Worm (Caenorhabditis elegans) whole organism, L1 larva: Measurements from ENCODE around the gene nhr-267.

ENCODE experiments used
- C04F5.9 ChIP-seq: sonication (generic microtip); optimal IDR thresholded peaks from 2 replicates; lab custom pipeline; 2016; ENCODE audit warnings: missing genetic modification characterization, missing compliant biosample characterization
- C34B4.2 ChIP-seq: sonication (generic microtip); optimal IDR thresholded peaks from 2 replicates; lab custom pipeline; 2017; ENCODE audit warnings: mild to moderate bottlenecking, missing genetic modification characterization, missing compliant biosample characterization
- F16B12.6 ChIP-seq: fragments of 150-350 bp; optimal IDR thresholded peaks from 2 replicates; lab custom pipeline; 2014; ENCODE audit warnings: missing biosample characterization, missing genetic modification characterization
- aha-1 ChIP-seq: fragments of 150-350 bp; optimal IDR thresholded peaks from 2 replicates; lab custom pipeline; 2014; ENCODE audit warnings: missing biosample characterization, missing genetic modification characterization
- alr-1 ChIP-seq: fragments of 200-800 bp; sonication (Bioruptor generic); optimal IDR thresholded peaks from 2 replicates; lab custom pipeline; 2018; ENCODE audit warnings: borderline replicate concordance, mild to moderate bottlenecking, missing genetic modification characterization, missing compliant biosample characterization
- aly-2 ChIP-seq: fragments of 150-350 bp; optimal IDR thresholded peaks from 2 replicates; lab custom pipeline; 2014; ENCODE audit warnings: missing biosample characterization, missing genetic modification characterization
- blmp-1 ChIP-seq: fragments of 150-350 bp; optimal IDR thresholded peaks from 2 replicates; lab custom pipeline; 2014; ENCODE audit warnings: missing biosample characterization, missing genetic modification characterization
- ceh-82 ChIP-seq, 3 experiments: fragments of 150-350 bp in 1 of 3; sonication (generic microtip) in 2 of 3; optimal IDR thresholded peaks; 2 replicates each; lab custom pipeline; 2014 to 2017; ENCODE audit warnings: missing biosample characterization in 3 of 3, missing genetic modification characterization in 3 of 3
- ceh-88 ChIP-seq: fragments of 200-800 bp; sonication (Bioruptor generic); IDR thresholded peaks from 2 replicates; pipeline ENCODE4 v1.3.6; 2022; ENCODE audit warnings: missing genetic modification characterization, missing compliant biosample characterization
- ceh-90 ChIP-seq: sonication (generic microtip); optimal IDR thresholded peaks from 2 replicates; lab custom pipeline; 2016; ENCODE audit warnings: missing genetic modification characterization, missing compliant biosample characterization
- dsc-1 ChIP-seq: sonication (generic microtip); optimal IDR thresholded peaks from 2 replicates; lab custom pipeline; 2016; ENCODE audit warnings: mild to moderate bottlenecking, missing genetic modification characterization, missing compliant biosample characterization
- efl-1 ChIP-seq, 4 experiments: fragments of 150-350 bp; optimal IDR thresholded peaks in 3 of 4; peaks in 1 of 4; 1 replicate in 1 of 4; 2 replicates in 3 of 4; lab custom pipeline; 2014; ENCODE audit warnings: missing biosample characterization in 2 of 4, missing genetic modification characterization in 2 of 4, missing genetic modification reagents in 2 of 4
- egl-13 ChIP-seq: sonication (generic microtip); optimal IDR thresholded peaks from 2 replicates; lab custom pipeline; 2016; ENCODE audit warnings: missing genotype, missing genetic modification reagents, missing genetic modification characterization, missing compliant biosample characterization
- elt-3 ChIP-seq, 6 experiments: fragments of 150-350 bp in 1 of 6; sonication (generic microtip); optimal IDR thresholded peaks; 2 replicates each; lab custom pipeline; 2017 to 2018; ENCODE audit warnings: missing biosample characterization in 6 of 6, missing genetic modification characterization in 6 of 6, inconsistent platforms in 1 of 6
- ets-5 ChIP-seq: fragments of 200-800 bp; sonication (Bioruptor generic); IDR thresholded peaks from 2 replicates; pipeline ENCODE4 v1.3.6; 2022; ENCODE audit warnings: missing genetic modification characterization, missing compliant biosample characterization
- fkh-8 ChIP-seq: sonication (generic microtip); optimal IDR thresholded peaks from 2 replicates; lab custom pipeline; 2016; ENCODE audit warnings: mild to moderate bottlenecking, missing genetic modification characterization, missing compliant biosample characterization
- grh-1 ChIP-seq: fragments of 200-800 bp; sonication (Bioruptor generic); IDR thresholded peaks from 2 replicates; pipeline ENCODE4 v1.3.6; 2022; ENCODE audit warnings: missing genetic modification reagents, missing genetic modification characterization, missing compliant biosample characterization
- hlh-17 ChIP-seq: fragments of 200-800 bp; sonication (Bioruptor generic); optimal IDR thresholded peaks from 2 replicates; lab custom pipeline; 2018; ENCODE audit warnings: missing genetic modification characterization, mild to moderate bottlenecking, missing compliant biosample characterization, moderate library complexity, borderline replicate concordance
- hlh-4 ChIP-seq: sonication (generic microtip); optimal IDR thresholded peaks from 2 replicates; lab custom pipeline; 2016; ENCODE audit warnings: mild to moderate bottlenecking, missing genetic modification characterization, missing compliant biosample characterization
- hpl-2 ChIP-seq: fragments of 150-350 bp; optimal IDR thresholded peaks from 2 replicates; lab custom pipeline; 2014; ENCODE audit warnings: missing biosample characterization, missing genetic modification reagents, missing genetic modification characterization
- isw-1 ChIP-seq: fragments of 200-800 bp; sonication (Bioruptor generic); IDR thresholded peaks from 2 replicates; pipeline ENCODE4 v1.3.6; 2022; ENCODE audit warnings: missing genetic modification characterization, missing compliant biosample characterization
- lin-13 ChIP-seq: fragments of 150-350 bp; optimal IDR thresholded peaks from 2 replicates; lab custom pipeline; 2014; ENCODE audit warnings: missing biosample characterization, missing genetic modification reagents, missing genetic modification characterization
- lin-15B ChIP-seq: fragments of 150-350 bp; sonication (generic microtip); optimal IDR thresholded peaks from 3 replicates; lab custom pipeline; 2014; ENCODE audit warnings: missing biosample characterization, missing genetic modification characterization
- lin-35 ChIP-seq, 2 experiments: fragments of 150-350 bp; optimal IDR thresholded peaks; 2 replicates each; lab custom pipeline; 2014; ENCODE audit warnings: missing biosample characterization in 2 of 2, missing genetic modification characterization in 2 of 2, missing genetic modification reagents in 2 of 2
- nhr-11 ChIP-seq: fragments of 150-350 bp; optimal IDR thresholded peaks from 2 replicates; lab custom pipeline; 2014; ENCODE audit warnings: missing biosample characterization, missing genetic modification characterization
- nhr-12 ChIP-seq: sonication (generic microtip); optimal IDR thresholded peaks from 2 replicates; lab custom pipeline; 2017; ENCODE audit warnings: missing biosample characterization, missing genetic modification characterization
- nhr-20 ChIP-seq: sonication (generic microtip); optimal IDR thresholded peaks from 2 replicates; lab custom pipeline; 2016; ENCODE audit warnings: mild to moderate bottlenecking, missing genetic modification characterization, missing compliant biosample characterization
- nhr-237 ChIP-seq: fragments of 150-350 bp; optimal IDR thresholded peaks from 2 replicates; lab custom pipeline; 2014; ENCODE audit warnings: missing biosample characterization, missing genetic modification characterization
- nhr-28 ChIP-seq: fragments of 150-350 bp; optimal IDR thresholded peaks from 2 replicates; lab custom pipeline; 2014; ENCODE audit warnings: missing biosample characterization, missing genetic modification characterization
- nhr-71 ChIP-seq: sonication (generic microtip); optimal IDR thresholded peaks from 2 replicates; lab custom pipeline; 2016; ENCODE audit warnings: mild to moderate bottlenecking, missing genetic modification characterization, moderate library complexity, missing compliant biosample characterization
- nhr-76 ChIP-seq: sonication (generic microtip); optimal IDR thresholded peaks from 2 replicates; lab custom pipeline; 2017; ENCODE audit warnings: missing biosample characterization, missing genetic modification characterization
- nhr-77 ChIP-seq: fragments of 150-350 bp; optimal IDR thresholded peaks from 2 replicates; lab custom pipeline; 2014; ENCODE audit warnings: missing biosample characterization, missing genetic modification characterization
- nhr-90 ChIP-seq: sonication (generic microtip); optimal IDR thresholded peaks from 2 replicates; lab custom pipeline; 2016; ENCODE audit warnings: mild to moderate bottlenecking, missing genetic modification characterization, missing compliant biosample characterization; ENCODE audit not compliant: poor library complexity
- pag-3 ChIP-seq: sonication (generic microtip); optimal IDR thresholded peaks from 2 replicates; lab custom pipeline; 2017; ENCODE audit warnings: missing genetic modification characterization, mild to moderate bottlenecking, missing compliant biosample characterization, antibody characterized with exemption, borderline replicate concordance; ENCODE audit not compliant: insufficient read depth
- pax-3 ChIP-seq: fragments of 200-800 bp; sonication (Bioruptor generic); optimal IDR thresholded peaks from 2 replicates; lab custom pipeline; 2018; ENCODE audit warnings: mild to moderate bottlenecking, missing genetic modification characterization, moderate library complexity, missing compliant biosample characterization
- rnt-1 ChIP-seq: sonication (generic microtip); optimal IDR thresholded peaks from 2 replicates; lab custom pipeline; 2016; ENCODE audit warnings: mild to moderate bottlenecking, missing genetic modification characterization, moderate library complexity, missing compliant biosample characterization
- skn-1 ChIP-seq: fragments of 150-350 bp; optimal IDR thresholded peaks from 2 replicates; lab custom pipeline; 2014; ENCODE audit warnings: missing biosample characterization, missing genetic modification characterization
- sox-4 ChIP-seq: sonication (generic microtip); optimal IDR thresholded peaks from 2 replicates; lab custom pipeline; 2016; ENCODE audit warnings: missing genetic modification characterization, missing compliant biosample characterization
- swsn-7 ChIP-seq: sonication (generic microtip); optimal IDR thresholded peaks from 2 replicates; lab custom pipeline; 2016; ENCODE audit warnings: missing genetic modification characterization, missing compliant biosample characterization
- tlp-1 ChIP-seq: fragments of 150-350 bp; optimal IDR thresholded peaks from 2 replicates; lab custom pipeline; 2014; ENCODE audit warnings: missing biosample characterization, missing genetic modification characterization
- unc-130 ChIP-seq: fragments of 150-350 bp; optimal IDR thresholded peaks from 2 replicates; lab custom pipeline; 2017; ENCODE audit warnings: missing biosample characterization, missing genetic modification characterization, inconsistent platforms
- unc-30 ChIP-seq: sonication (generic microtip); optimal IDR thresholded peaks from 2 replicates; lab custom pipeline; 2017; ENCODE audit warnings: missing biosample characterization, missing genetic modification characterization
- unc-86 ChIP-seq: sonication (generic microtip); optimal IDR thresholded peaks from 2 replicates; lab custom pipeline; 2016; ENCODE audit warnings: missing genetic modification characterization, missing compliant biosample characterization
- unc-98 ChIP-seq: fragments of 200-800 bp; sonication (Bioruptor generic); IDR thresholded peaks from 2 replicates; pipeline ENCODE4 v1.3.6; 2022; ENCODE audit warnings: missing genetic modification characterization, missing compliant biosample characterization
- vab-15 ChIP-seq: sonication (generic microtip); optimal IDR thresholded peaks from 2 replicates; lab custom pipeline; 2017; ENCODE audit warnings: missing genotype, mild to moderate bottlenecking, missing genetic modification characterization, missing compliant biosample characterization
- xbp-1 ChIP-seq: sonication (generic microtip); optimal IDR thresholded peaks from 2 replicates; lab custom pipeline; 2016; ENCODE audit warnings: missing genetic modification characterization, missing compliant biosample characterization
- zag-1 ChIP-seq: fragments of 150-350 bp; optimal IDR thresholded peaks from 2 replicates; lab custom pipeline; 2014; ENCODE audit warnings: missing biosample characterization, missing genetic modification characterization
- zip-4 ChIP-seq: fragments of 200-800 bp; sonication (Bioruptor generic); optimal IDR thresholded peaks from 2 replicates; lab custom pipeline; 2018; ENCODE audit warnings: mild to moderate bottlenecking, missing genetic modification characterization, moderate library complexity, missing compliant biosample characterization

nhr-267 gene

DNA sequence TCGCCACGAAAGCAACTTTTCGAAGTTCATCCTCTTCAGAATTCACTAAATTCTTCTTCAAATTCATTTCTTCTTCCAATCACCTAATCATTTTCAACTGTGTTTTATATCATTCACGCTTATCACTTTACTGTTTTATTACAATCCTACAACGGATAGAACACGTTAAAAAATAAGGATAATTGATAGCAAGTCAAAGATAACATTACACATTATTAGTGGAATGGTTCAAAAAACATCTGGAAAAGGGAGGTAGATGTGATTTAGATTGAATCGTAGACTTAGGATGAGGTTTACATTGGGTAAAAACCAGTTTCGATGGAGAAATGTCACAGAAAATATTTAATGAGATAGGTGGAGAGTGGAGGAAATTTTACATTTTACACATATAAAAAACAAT is 24.5 kb downstream of the nhr-267 start, which contains the start of gene col-120:
Gene col-120, minus strand, starts transcription at position 101 of the 400 bp plus-strand sequence.
- TF ChIP-seq pax-3 (tag; lab: Kevin White, UChicago) (no peak), xbp-1 (tag; lab: Kevin White, UChicago) (no peak), unc-130 (tag; lab: Kevin White, UChicago) (no peak), alr-1 (tag; lab: Kevin White, UChicago) (no peak)

- TF ChIP-seq ceh-82 (tag; optimal IDR thresholded peaks at IDR 0.05; lab: Kevin White, UChicago) (no peak), dsc-1 (no peak), C04F5.9 (tag; lab: Kevin White, UChicago) (no peak), efl-1 (optimal IDR thresholded peaks at IDR 0.05; lab: Kevin White, UChicago) (no peak), efl-1 (GFP tag; optimal IDR thresholded peaks at IDR 0.05 in 1 of 2; lab: Kevin White, UChicago) (peak in 1 of 2 experiments; percentile 70), rnt-1 (tag; lab: Kevin White, UChicago) (no peak), ceh-90 (tag; lab: Kevin White, UChicago) (no peak), blmp-1 (tag; lab: Kevin White, UChicago) (no peak), unc-86 (tag; lab: Kevin White, UChicago) (no peak)
Observed at ce11 chrIV:9260826-9261225, 25.4 kb downstream of the nhr-267 start.

DNA sequence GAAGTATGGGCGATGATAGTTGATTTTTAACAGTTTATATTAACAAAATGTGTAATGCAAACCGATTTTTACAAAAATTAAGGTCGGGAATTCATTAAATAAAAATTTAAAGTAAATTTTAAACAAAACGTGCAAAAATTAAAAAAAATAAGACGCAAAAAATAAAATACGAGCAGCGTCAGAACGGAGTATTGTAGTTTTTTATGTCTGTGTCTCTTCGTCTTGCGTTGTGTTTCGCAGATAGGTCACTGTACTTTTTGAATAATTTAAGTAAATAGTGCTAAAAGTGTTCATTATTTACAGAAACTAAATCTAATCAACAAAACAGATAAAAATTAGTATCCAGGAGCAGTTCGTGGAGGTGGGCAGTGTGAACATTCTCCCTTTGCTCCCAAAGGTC is 25.9 kb downstream of the nhr-267 start:
- TF ChIP-seq blmp-1 (tag; lab: Kevin White, UChicago), result peak; percentile 38
- TF ChIP-seq nhr-237 (tag; lab: Kevin White, UChicago), result no peak
- no peak for TF ChIP-seq ets-5
- TF ChIP-seq pax-3 (tag; lab: Kevin White, UChicago), result no peak
- no peak for TF ChIP-seq C34B4.2 (tag; lab: Kevin White, UChicago)
- no peak for TF ChIP-seq hpl-2 (GFP tag; lab: Kevin White, UChicago)
- TF ChIP-seq unc-30, result no peak
- no peak for TF ChIP-seq F16B12.6
- no peak for TF ChIP-seq vab-15
- TF ChIP-seq nhr-90 (tag; lab: Kevin White, UChicago), result peak; percentile 18
- TF ChIP-seq isw-1 (GFP tag; lab: Robert Waterston, UW), result no peak
- TF ChIP-seq nhr-77 (tag; lab: Kevin White, UChicago), result no peak
- no peak for TF ChIP-seq lin-13
- no peak for TF ChIP-seq nhr-76 (tag; lab: Kevin White, UChicago)
- no peak for TF ChIP-seq zag-1 (tag; lab: Kevin White, UChicago)
- no peak for TF ChIP-seq lin-15B (tag; lab: Kevin White, UChicago)
- TF ChIP-seq ceh-82 (tag; optimal IDR thresholded peaks at IDR 0.05; lab: Kevin White, UChicago), result peak in 1 of 3 experiments; percentile 7
- no peak for TF ChIP-seq hlh-17
- no peak for TF ChIP-seq unc-98 (GFP tag; lab: Robert Waterston, UW)
- TF ChIP-seq dsc-1, result no peak
- TF ChIP-seq aly-2 (tag; lab: Kevin White, UChicago), result peak; percentile 31
- TF ChIP-seq pag-3 (tag; lab: Kevin White, UChicago), result no peak
- TF ChIP-seq fkh-8, result no peak
- peak; percentile 43 to 56 for TF ChIP-seq lin-35 (GFP tag; optimal IDR thresholded peaks at IDR 0.05; lab: Kevin White, UChicago)
- no peak for TF ChIP-seq ceh-88 (GFP tag; lab: Robert Waterston, UW)
- no peak for TF ChIP-seq tlp-1 (tag; lab: Kevin White, UChicago)
- no peak for TF ChIP-seq egl-13 (tag; lab: Kevin White, UChicago)
- no peak for TF ChIP-seq nhr-12
- no peak for TF ChIP-seq grh-1 (GFP tag; lab: Robert Waterston, UW)
- peak; percentile 63 for TF ChIP-seq nhr-71 (tag; lab: Kevin White, UChicago)
- TF ChIP-seq skn-1 (tag; lab: Kevin White, UChicago), result peak; percentile 48
- TF ChIP-seq hlh-4 (tag; lab: Kevin White, UChicago), result no peak
- no peak for TF ChIP-seq elt-3 (tag; optimal IDR thresholded peaks at IDR 0.05; lab: Kevin White, UChicago)
- TF ChIP-seq sox-4 (tag; lab: Kevin White, UChicago), result no peak
- no peak for TF ChIP-seq rnt-1 (tag; lab: Kevin White, UChicago)
- peak; percentile 38 for TF ChIP-seq nhr-20 (tag; lab: Kevin White, UChicago)
- peak; percentile 43 for TF ChIP-seq swsn-7 (tag; lab: Kevin White, UChicago)
- no peak for TF ChIP-seq nhr-28 (tag; lab: Kevin White, UChicago)
- TF ChIP-seq nhr-11, result no peak
- no peak for TF ChIP-seq alr-1 (tag; lab: Kevin White, UChicago)
- TF ChIP-seq zip-4 (GFP tag; lab: Kevin White, UChicago), result no peak
- no peak for TF ChIP-seq aha-1 (tag; lab: Kevin White, UChicago)
